Fruit fly (Drosophila melanogaster): Measurements from ENCODE around the gene CG3156.

The CG3156 gene

dm6 chrX:520215-520861 is 32.7 kb downstream of the CG3156 start (continued):
- TF ChIP-seq wor (GFP tag; IDR thresholded peaks at IDR 0.05), result no peak
- TF ChIP-seq row (GFP tag; IDR thresholded peaks at IDR 0.05), result no peak
- TF ChIP-seq CG3847 (GFP tag; IDR thresholded peaks at IDR 0.05), result no peak
- TF ChIP-seq CG2120 (GFP tag; optimal IDR thresholded peaks at IDR 0.05), result no peak
- no peak for TF ChIP-seq Ptx1 (GFP tag; IDR thresholded peaks at IDR 0.05)
- TF ChIP-seq Mad (GFP tag; optimal IDR thresholded peaks at IDR 0.05), result no peak
- TF ChIP-seq fd96Cb (tag; optimal IDR thresholded peaks at IDR 0.05), result no peak
- TF ChIP-seq CG12299 (tag; optimal IDR thresholded peaks at IDR 0.05), result no peak
- no peak for TF ChIP-seq Oli (tag; optimal IDR thresholded peaks at IDR 0.05)
- no peak for TF ChIP-seq eve (GFP tag; optimal IDR thresholded peaks at IDR 0.05)
- no peak for TF ChIP-seq Dip3 (GFP tag; optimal IDR thresholded peaks at IDR 0.05)
- TF ChIP-seq HLH54F (GFP tag; optimal IDR thresholded peaks at IDR 0.05), result no peak
- no peak for TF ChIP-seq CG18011 (GFP tag; optimal IDR thresholded peaks at IDR 0.05)
- TF ChIP-seq ewg (GFP tag; optimal IDR thresholded peaks at IDR 0.05), result peak; percentile 41
- no peak for TF ChIP-seq Hmx (GFP tag; optimal IDR thresholded peaks at IDR 0.05)
- TF ChIP-seq esg (GFP tag; conservative IDR thresholded peaks at IDR 0.05), result no peak
- TF ChIP-seq CG4617 (GFP tag; optimal IDR thresholded peaks at IDR 0.05; ENCODE audit: borderline replicate concordance), result no peak
- TF ChIP-seq CG2712 (tag; optimal IDR thresholded peaks at IDR 0.05), result no peak
- no peak for TF ChIP-seq btn (GFP tag; optimal IDR thresholded peaks at IDR 0.05)
- no peak for TF ChIP-seq CG13123 (GFP tag; optimal IDR thresholded peaks at IDR 0.05)
- TF ChIP-seq fd64A (GFP tag; optimal IDR thresholded peaks at IDR 0.05), result no peak
- TF ChIP-seq wek (GFP tag; optimal IDR thresholded peaks at IDR 0.05), result no peak
- no peak for TF ChIP-seq NFAT (GFP tag; IDR thresholded peaks at IDR 0.05)
- TF ChIP-seq Fer3 (tag; optimal IDR thresholded peaks at IDR 0.05), result no peak
- TF ChIP-seq CG2889 (GFP tag; IDR thresholded peaks at IDR 0.05), result no peak
- no peak for TF ChIP-seq CG18619 (GFP tag; optimal IDR thresholded peaks at IDR 0.05)
- no peak for TF ChIP-seq crc (GFP tag; optimal IDR thresholded peaks at IDR 0.05)
- TF ChIP-seq sug (tag; optimal IDR thresholded peaks at IDR 0.05), result no peak
- no peak for TF ChIP-seq Ets97D (GFP tag; optimal IDR thresholded peaks at IDR 0.05)
- no peak for TF ChIP-seq CG11093 (GFP tag; IDR thresholded peaks at IDR 0.05)
- TF ChIP-seq onecut (GFP tag; IDR thresholded peaks at IDR 0.05), result no peak
- TF ChIP-seq CG4404 (GFP tag; IDR thresholded peaks at IDR 0.05), result no peak
- no peak for TF ChIP-seq HLH4C (GFP tag; IDR thresholded peaks at IDR 0.05; ENCODE audit: partially characterized antibody)
- TF ChIP-seq Dad (GFP tag; optimal IDR thresholded peaks at IDR 0.05), result no peak
- TF ChIP-seq tgo (GFP tag; IDR thresholded peaks at IDR 0.05), result no peak
- no peak for TF ChIP-seq phol (tag; optimal IDR thresholded peaks at IDR 0.05)
- no peak for TF ChIP-seq CG15601 (tag; optimal IDR thresholded peaks at IDR 0.05)
- TF ChIP-seq kni (GFP tag; optimal IDR thresholded peaks at IDR 0.05), result peak; percentile 71
- no peak for TF ChIP-seq run (tag; optimal IDR thresholded peaks at IDR 0.05)
- no peak for TF ChIP-seq Doc2 (GFP tag; IDR thresholded peaks at IDR 0.05)
- no peak for TF ChIP-seq chif (GFP tag; optimal IDR thresholded peaks at IDR 0.05)
- TF ChIP-seq Asciz (GFP tag; optimal IDR thresholded peaks at IDR 0.05), result no peak
- TF ChIP-seq sens (GFP tag), result peak; percentile 57
- TF ChIP-seq seq (GFP tag; IDR thresholded peaks at IDR 0.05), result peak; percentile 80; the same call in 1 of the 2 replicates
- no peak for TF ChIP-seq nau (GFP tag; optimal IDR thresholded peaks at IDR 0.05)
- peak; percentile 12 for TF ChIP-seq Nf-YB (GFP tag; optimal IDR thresholded peaks at IDR 0.05)
- peak; percentile 89 for TF ChIP-seq nerfin-1 (tag; optimal IDR thresholded peaks at IDR 0.05)
- no peak for TF ChIP-seq ken (GFP tag; IDR thresholded peaks at IDR 0.05)
- TF ChIP-seq crp (GFP tag; optimal IDR thresholded peaks at IDR 0.05), result no peak
- TF ChIP-seq CG7839 (tag; optimal IDR thresholded peaks at IDR 0.05), result no peak
- no peak for TF ChIP-seq nom (GFP tag; optimal IDR thresholded peaks at IDR 0.05)

Measured in whole organism, embryonic.